Worm (Caenorhabditis elegans) whole organism, L4 larva: ENCODE data around the gene F16G10.3.

Experiments
- ama-1 ChIP-seq: fragments of 150-350 bp; optimal IDR thresholded peaks from 2 replicates; lab custom pipeline; 2014; ENCODE audit warnings: inconsistent platforms, mixed read lengths
- dpl-1 ChIP-seq: fragments of 150-350 bp; optimal IDR thresholded peaks from 2 replicates; lab custom pipeline; 2014; ENCODE audit warnings: missing biosample characterization, missing genetic modification reagents, missing genetic modification characterization
- egl-27 ChIP-seq: sonication (generic microtip); optimal IDR thresholded peaks from 3 replicates; lab custom pipeline; 2017; ENCODE audit warnings: missing biosample characterization, missing genetic modification reagents, missing genetic modification characterization
- fkh-10 ChIP-seq: fragments of 150-350 bp; optimal IDR thresholded peaks from 2 replicates; lab custom pipeline; 2014; ENCODE audit warnings: missing biosample characterization, missing genetic modification reagents, missing genetic modification characterization
- fos-1 ChIP-seq: fragments of 150-350 bp; optimal IDR thresholded peaks from 2 replicates; lab custom pipeline; 2014; ENCODE audit warnings: missing biosample characterization, missing genetic modification characterization
- mxl-2 ChIP-seq: fragments of 200-800 bp; sonication (Bioruptor generic); conservative IDR thresholded peaks from 2 replicates; pipeline ENCODE4 v1.3.6; 2022; ENCODE audit warnings: missing genetic modification reagents, missing genetic modification characterization, missing compliant biosample characterization
- nhr-25 ChIP-seq: sonication (generic microtip); optimal IDR thresholded peaks from 2 replicates; lab custom pipeline; 2017; ENCODE audit warnings: missing genetic modification characterization, mild to moderate bottlenecking, missing compliant biosample characterization, antibody characterized with exemption, moderate library complexity, borderline replicate concordance; ENCODE audit not compliant: insufficient read depth
- nhr-42 ChIP-seq: fragments of 200-800 bp; sonication (Bioruptor generic); IDR thresholded peaks from 2 replicates; pipeline ENCODE4 v1.3.6; 2022; ENCODE audit warnings: missing genetic modification characterization, missing compliant biosample characterization
- nhr-77 ChIP-seq: fragments of 150-350 bp; optimal IDR thresholded peaks from 2 replicates; lab custom pipeline; 2014; ENCODE audit warnings: missing biosample characterization, missing genetic modification characterization
- pha-4 ChIP-seq, 2 experiments: fragments of 150-350 bp in 1 of 2; fragments of 200-800 bp in 1 of 2; sonication (Bioruptor generic) in 1 of 2; IDR thresholded peaks in 1 of 2; optimal IDR thresholded peaks in 1 of 2; 2 replicates each; pipeline versions ENCODE4 v1.3.6 to Lab custom; 2014 to 2022; ENCODE audit warnings: missing genetic modification characterization in 2 of 2, missing genetic modification reagents in 2 of 2, missing biosample characterization in 1 of 2, missing compliant biosample characterization in 1 of 2
- snpc-4 ChIP-seq: fragments of 150-350 bp; optimal IDR thresholded peaks from 2 replicates; lab custom pipeline; 2014; ENCODE audit warnings: missing biosample characterization, missing genetic modification characterization
- unc-62 ChIP-seq, 3 experiments: fragments of 150-350 bp in 1 of 3; sonication (generic microtip); optimal IDR thresholded peaks in 2 of 3; peaks in 1 of 3; 1 replicate in 1 of 3; 2 replicates in 2 of 3; lab custom pipeline; 2014 to 2017; ENCODE audit warnings: missing biosample characterization in 3 of 3, missing genetic modification characterization in 3 of 3, missing genetic modification reagents in 3 of 3, missing genotype in 1 of 3
- zag-1 ChIP-seq: fragments of 150-350 bp; optimal IDR thresholded peaks from 2 replicates; lab custom pipeline; 2014; ENCODE audit warnings: missing biosample characterization, missing genetic modification characterization

- no peak for TF ChIP-seq mxl-2 (GFP tag; lab: Robert Waterston, UW)
- peak; percentile 69 for TF ChIP-seq nhr-77 (tag; lab: Kevin White, UChicago)
- TF ChIP-seq fkh-10 (GFP tag; lab: Kevin White, UChicago) = no peak
- no peak for TF ChIP-seq dpl-1 (GFP tag; lab: Kevin White, UChicago)
- no peak for TF ChIP-seq fos-1 (tag; lab: Kevin White, UChicago)
- no peak for TF ChIP-seq zag-1 (tag; lab: Kevin White, UChicago)
- TF ChIP-seq pha-4 (GFP tag; IDR thresholded peaks at IDR 0.05; lab: Robert Waterston, UW) = no peak
- no peak for TF ChIP-seq pha-4 (tag; optimal IDR thresholded peaks at IDR 0.05; lab: Kevin White, UChicago)
- TF ChIP-seq snpc-4 (tag; lab: Kevin White, UChicago) = no peak
- no peak for TF ChIP-seq nhr-25 (tag; lab: Kevin White, UChicago)
- TF ChIP-seq nhr-42 (GFP tag; lab: Robert Waterston, UW) = no peak
- TF ChIP-seq unc-62 (GFP tag; optimal IDR thresholded peaks at IDR 0.05 in 1 of 2; lab: Kevin White, UChicago) = no peak
- no peak for TF ChIP-seq unc-62 (tag; optimal IDR thresholded peaks at IDR 0.05; lab: Kevin White, UChicago)
- no peak for TF ChIP-seq egl-27 (tag; lab: Kevin White, UChicago)
- TF ChIP-seq ama-1 (lab: Kevin White, UChicago) = no peak
Measured at ce11 chrII:2335572-2335971, 36.6 kb upstream of the F16G10.3 start, which contains the start of gene F43C11.7.
